Fruit fly (Drosophila melanogaster) whole organism, prepupa: ENCODE results near the gene NK7.1.
A peak's percentile ranks its signal among the peaks of the same experiment; 100 is the strongest.

Source experiments
- Blimp-1 ChIP-seq: fragments of 200-800 bp; sonication (Bioruptor generic); optimal IDR thresholded peaks from 3 replicates; lab custom pipeline; 2017; ENCODE audit warnings: missing biosample characterization, missing genetic modification characterization, mild to moderate bottlenecking, moderate library complexity, missing genetic modification reagents
- CG10669 ChIP-seq: fragments of 200-800 bp; sonication (Bioruptor generic); optimal IDR thresholded peaks from 3 replicates; lab custom pipeline; 2018; ENCODE audit warnings: missing biosample characterization, mild to moderate bottlenecking, missing genetic modification characterization, moderate library complexity
- CG11294 ChIP-seq: fragments of 200-800 bp; sonication (Bioruptor generic); IDR thresholded peaks from 2 replicates; pipeline ENCODE4 v1.3.6; 2022; ENCODE audit warnings: missing biosample characterization, missing genetic modification characterization
- CG11762 ChIP-seq: fragments of 200-800 bp; sonication (Bioruptor generic); optimal IDR thresholded peaks from 3 replicates; lab custom pipeline; 2016; ENCODE audit warnings: missing biosample characterization, missing genetic modification characterization; ENCODE audit not compliant: insufficient read depth
- CG11902 ChIP-seq: fragments of 200-800 bp; sonication (Bioruptor generic); optimal IDR thresholded peaks from 3 replicates; lab custom pipeline; 2016; ENCODE audit warnings: missing biosample characterization, missing genetic modification characterization
- CG15336 ChIP-seq: fragments of 200-800 bp; sonication (Bioruptor generic); IDR thresholded peaks from 2 replicates; pipeline ENCODE4 v1.3.6; 2022; ENCODE audit warnings: missing biosample characterization, missing genetic modification characterization
- CG16779 ChIP-seq: fragments of 200-800 bp; sonication (Bioruptor generic); optimal IDR thresholded peaks from 3 replicates; lab custom pipeline; 2017; ENCODE audit warnings: missing biosample characterization, mild to moderate bottlenecking, missing genetic modification characterization
- CG32006 ChIP-seq: fragments of 200-800 bp; sonication (Bioruptor generic); optimal IDR thresholded peaks from 3 replicates; lab custom pipeline; 2017; ENCODE audit warnings: missing biosample characterization, mild to moderate bottlenecking, missing genetic modification characterization
- CG34406 ChIP-seq: fragments of 200-800 bp; sonication (Bioruptor generic); optimal IDR thresholded peaks from 3 replicates; lab custom pipeline; 2016; ENCODE audit warnings: missing biosample characterization, missing genetic modification characterization
- CG3919 ChIP-seq: fragments of 200-800 bp; sonication (Bioruptor generic); optimal IDR thresholded peaks from 3 replicates; lab custom pipeline; 2016; ENCODE audit warnings: missing biosample characterization, missing genetic modification characterization
- CG4318 ChIP-seq: fragments of 200-800 bp; sonication (Bioruptor generic); optimal IDR thresholded peaks from 3 replicates; lab custom pipeline; 2017; ENCODE audit warnings: missing biosample characterization, mild to moderate bottlenecking, missing genetic modification characterization
- CG6808 ChIP-seq: fragments of 200-800 bp; sonication (Bioruptor generic); optimal IDR thresholded peaks from 3 replicates; lab custom pipeline; 2017; ENCODE audit warnings: missing biosample characterization, missing genetic modification characterization, mild to moderate bottlenecking, moderate library complexity, missing genetic modification reagents
- CG6854 ChIP-seq: fragments of 200-800 bp; sonication (Bioruptor generic); optimal IDR thresholded peaks from 2 replicates; lab custom pipeline; 2017; ENCODE audit warnings: missing biosample characterization, mild to moderate bottlenecking, missing genetic modification characterization
- CG7368 ChIP-seq: fragments of 200-800 bp; sonication (Bioruptor generic); optimal IDR thresholded peaks from 3 replicates; lab custom pipeline; 2016; ENCODE audit warnings: missing biosample characterization, missing genetic modification characterization
- CG8119 ChIP-seq: fragments of 200-800 bp; sonication (Bioruptor generic); IDR thresholded peaks from 3 replicates; pipeline ENCODE4 v1.3.6; 2022; ENCODE audit warnings: missing biosample characterization, missing genetic modification characterization
- CG8319 ChIP-seq: fragments of 200-800 bp; sonication (Bioruptor generic); optimal IDR thresholded peaks from 3 replicates; lab custom pipeline; 2016; ENCODE audit warnings: missing biosample characterization, missing genetic modification characterization
- CG8632 ChIP-seq: fragments of 200-800 bp; sonication (Bioruptor generic); optimal IDR thresholded peaks from 3 replicates; lab custom pipeline; 2016; ENCODE audit warnings: missing biosample characterization, missing genetic modification characterization
- CG9139 ChIP-seq: fragments of 200-800 bp; sonication (Bioruptor generic); optimal IDR thresholded peaks from 3 replicates; lab custom pipeline; 2017; ENCODE audit warnings: missing biosample characterization, mild to moderate bottlenecking, missing genetic modification characterization
- Eip75B ChIP-seq: fragments of 200-800 bp; sonication (Bioruptor generic); optimal IDR thresholded peaks from 3 replicates; lab custom pipeline; 2016; ENCODE audit warnings: missing biosample characterization, missing genetic modification characterization
- Eip78C ChIP-seq: fragments of 200-800 bp; sonication (Bioruptor generic); peaks from one replicate; lab custom pipeline; 2016; ENCODE audit warnings: missing biosample characterization, missing genetic modification characterization
- Ets21C ChIP-seq: fragments of 200-800 bp; sonication (Bioruptor generic); optimal IDR thresholded peaks from 3 replicates; lab custom pipeline; 2016; ENCODE audit warnings: missing biosample characterization, missing genetic modification characterization
- Ets96B ChIP-seq: fragments of 200-800 bp; optimal IDR thresholded peaks from 2 replicates; lab custom pipeline; 2019; ENCODE audit warnings: missing biosample characterization, mild to moderate bottlenecking, missing genetic modification characterization, moderate library complexity
- Gug ChIP-seq: fragments of 200-800 bp; sonication (Bioruptor generic); IDR thresholded peaks from 2 replicates; pipeline ENCODE4 v1.3.6; 2022; ENCODE audit warnings: missing biosample characterization, missing genetic modification characterization
- Hr39 ChIP-seq: fragments of 200-800 bp; sonication (Bioruptor generic); optimal IDR thresholded peaks from 2 replicates; lab custom pipeline; 2016; ENCODE audit warnings: missing biosample characterization, missing genetic modification characterization
- Hr4 ChIP-seq: fragments of 200-800 bp; sonication (Bioruptor generic); optimal IDR thresholded peaks from 3 replicates; lab custom pipeline; 2016; ENCODE audit warnings: missing biosample characterization, missing genetic modification characterization
- Lpt ChIP-seq: fragments of 200-800 bp; sonication (Bioruptor generic); optimal IDR thresholded peaks from 3 replicates; lab custom pipeline; 2016; ENCODE audit warnings: missing biosample characterization, missing genetic modification characterization
- OdsH ChIP-seq: fragments of 200-800 bp; sonication (Bioruptor generic); optimal IDR thresholded peaks from 3 replicates; lab custom pipeline; 2016; ENCODE audit warnings: missing biosample characterization, missing genetic modification characterization
- Smox ChIP-seq: fragments of 200-800 bp; sonication (Bioruptor generic); optimal IDR thresholded peaks from 3 replicates; lab custom pipeline; 2016; ENCODE audit warnings: missing biosample characterization, missing genetic modification characterization
- Sox102F ChIP-seq: fragments of 200-800 bp; sonication (Bioruptor generic); optimal IDR thresholded peaks from 2 replicates; lab custom pipeline; 2016; ENCODE audit warnings: missing biosample characterization, mild to moderate bottlenecking, missing genetic modification characterization
- Sox14 ChIP-seq: fragments of 200-800 bp; sonication (Bioruptor generic); optimal IDR thresholded peaks from 3 replicates; lab custom pipeline; 2016; ENCODE audit warnings: missing biosample characterization, missing genetic modification characterization
- Sox15 ChIP-seq: fragments of 200-800 bp; sonication (Bioruptor generic); optimal IDR thresholded peaks from 3 replicates; lab custom pipeline; 2016; ENCODE audit warnings: missing biosample characterization, missing genetic modification characterization
- achi ChIP-seq: fragments of 200-800 bp; sonication (Bioruptor generic); optimal IDR thresholded peaks from 3 replicates; lab custom pipeline; 2016; ENCODE audit warnings: missing biosample characterization, missing genetic modification characterization
- acj6 ChIP-seq: fragments of 200-800 bp; sonication (Bioruptor generic); optimal IDR thresholded peaks from 3 replicates; lab custom pipeline; 2016; ENCODE audit warnings: missing biosample characterization, missing genetic modification characterization
- dac ChIP-seq: fragments of 200-800 bp; sonication (Bioruptor generic); optimal IDR thresholded peaks from 2 replicates; lab custom pipeline; 2017; ENCODE audit warnings: missing biosample characterization, mild to moderate bottlenecking, missing genetic modification characterization
- dsx ChIP-seq: fragments of 200-800 bp; optimal IDR thresholded peaks from 3 replicates; lab custom pipeline; 2019; ENCODE audit warnings: missing biosample characterization, mild to moderate bottlenecking, missing genetic modification characterization, moderate library complexity; ENCODE audit not compliant: poor library complexity, severe bottlenecking
- eg ChIP-seq: fragments of 200-800 bp; sonication (Bioruptor generic); IDR thresholded peaks from 3 replicates; pipeline ENCODE4 v1.3.6; 2022; ENCODE audit warnings: missing biosample characterization, missing genetic modification characterization
- esn ChIP-seq: fragments of 200-800 bp; sonication (Bioruptor generic); optimal IDR thresholded peaks from 2 replicates; lab custom pipeline; 2016; ENCODE audit warnings: missing biosample characterization, mild to moderate bottlenecking, missing genetic modification characterization, moderate library complexity
- fd59A ChIP-seq: fragments of 200-800 bp; sonication (Bioruptor generic); optimal IDR thresholded peaks from 2 replicates; lab custom pipeline; 2017; ENCODE audit warnings: missing biosample characterization, mild to moderate bottlenecking, missing genetic modification characterization, missing genetic modification reagents
- lz ChIP-seq: fragments of 200-800 bp; sonication (Bioruptor generic); optimal IDR thresholded peaks from 3 replicates; lab custom pipeline; 2016; ENCODE audit warnings: missing biosample characterization, missing genetic modification characterization
- salr ChIP-seq, 2 experiments: fragments of 200-800 bp; sonication (Bioruptor generic); optimal IDR thresholded peaks; 3 replicates each; lab custom pipeline; 2016 to 2018; ENCODE audit warnings: missing biosample characterization in 2 of 2, missing genetic modification characterization in 2 of 2, mild to moderate bottlenecking in 1 of 2
- spab ChIP-seq: fragments of 200-800 bp; sonication (Bioruptor generic); optimal IDR thresholded peaks from 2 replicates; lab custom pipeline; 2017; ENCODE audit warnings: missing biosample characterization, mild to moderate bottlenecking, missing genetic modification characterization, missing genetic modification reagents
- ss ChIP-seq, 2 experiments: fragments of 200-800 bp; sonication (Bioruptor generic); optimal IDR thresholded peaks; 2 replicates in 1 of 2; 3 replicates in 1 of 2; lab custom pipeline; 2017 to 2018; ENCODE audit warnings: mild to moderate bottlenecking in 2 of 2, missing biosample characterization in 2 of 2, missing genetic modification characterization in 2 of 2, moderate library complexity in 1 of 2
- topi ChIP-seq: fragments of 200-800 bp; sonication (Bioruptor generic); optimal IDR thresholded peaks from 3 replicates; lab custom pipeline; 2016; ENCODE audit warnings: missing biosample characterization, missing genetic modification characterization
- vri ChIP-seq: fragments of 200-800 bp; sonication (Bioruptor generic); optimal IDR thresholded peaks from 3 replicates; lab custom pipeline; 2016; ENCODE audit warnings: missing biosample characterization, mild to moderate bottlenecking, missing genetic modification characterization

Gene NK7.1

DNA sequence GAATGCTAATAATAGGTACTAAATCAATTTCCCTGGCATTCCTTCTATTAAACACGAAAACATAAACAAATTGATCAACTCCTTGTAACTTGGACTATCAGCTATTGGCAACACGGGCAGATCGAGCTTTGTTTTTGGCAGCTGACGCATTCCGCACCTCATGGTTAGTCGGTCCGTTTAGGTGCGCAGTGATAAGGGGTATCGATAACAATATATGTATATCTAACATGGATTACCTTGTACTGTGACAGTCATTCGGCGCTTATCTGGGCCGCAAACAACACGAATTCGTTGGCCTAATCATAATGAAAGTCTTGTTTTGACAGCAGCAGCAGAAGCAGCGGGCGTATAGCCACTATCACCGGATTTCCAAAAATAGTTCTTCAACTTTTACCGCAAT lies 84.8 kb downstream of the NK7.1 start:
- no peak for TF ChIP-seq CG11294
- no peak for TF ChIP-seq CG7368

DNA sequence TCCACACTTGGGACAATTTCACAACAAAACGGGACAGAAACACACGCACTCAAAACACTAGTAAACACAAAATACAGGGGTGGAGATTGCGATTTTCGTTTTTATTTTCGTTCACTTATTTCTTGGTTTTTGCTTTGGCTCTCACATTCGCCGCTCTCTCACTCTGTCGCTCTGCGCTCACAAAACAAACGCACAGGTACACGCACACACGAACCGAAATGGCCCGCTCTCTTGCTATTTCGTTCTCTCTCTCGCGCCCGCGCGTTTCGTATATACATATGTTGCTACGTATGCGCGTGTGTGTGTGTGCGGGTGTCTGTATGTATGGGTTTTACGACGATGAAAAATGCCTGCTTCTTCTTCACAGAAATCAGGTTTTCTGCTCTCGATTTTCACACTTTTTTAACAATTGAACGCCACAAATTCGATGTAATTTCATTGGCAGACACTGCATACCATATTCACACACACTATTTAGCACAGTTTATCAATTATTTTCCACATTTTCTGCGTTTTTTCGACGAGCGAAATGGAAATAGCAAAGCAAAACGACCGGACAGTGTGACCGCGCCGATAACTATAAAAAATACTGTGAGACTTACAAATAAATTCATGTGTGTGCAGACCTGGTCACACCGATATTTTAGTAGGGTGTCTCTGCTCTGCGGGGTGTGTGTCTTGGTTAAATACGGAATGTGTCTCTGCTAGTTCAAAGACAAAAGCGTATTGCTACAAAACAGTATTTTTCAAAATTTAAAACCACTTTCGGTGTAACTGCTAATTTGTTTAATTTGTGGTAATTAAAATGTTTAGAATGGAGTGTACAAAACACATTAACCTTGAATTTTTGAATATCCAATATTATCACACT lies 86.2 kb downstream of the NK7.1 start, which contains the start of gene trx:
trx (minus strand) TSS at position 584 of the 871 bp plus-strand sequence.
- TF ChIP-seq OdsH (no peak), CG10669 (GFP tag; lab: Kevin White, UChicago) (no peak), Lpt (GFP tag; lab: Kevin White, UChicago) (no peak), Sox102F (GFP tag; lab: Kevin White, UChicago) (peak; percentile 41), Hr39 (no peak), CG8319 (GFP tag; lab: Kevin White, UChicago) (no peak), CG15336 (GFP tag; lab: Robert Waterston, UW) (no peak), Ets21C (GFP tag; lab: Kevin White, UChicago) (no peak), Blimp-1 (GFP tag; lab: Kevin White, UChicago) (no peak), Eip78C (peak; percentile 33), vri (peak; percentile 44), CG11902 (no peak), Hr4 (GFP tag; lab: Kevin White, UChicago) (no peak), Ets96B (peak; percentile 14), CG16779 (tag; lab: Kevin White, UChicago) (peak; percentile 61), Sox14 (GFP tag; lab: Kevin White, UChicago) (peak; percentile 22), CG6808 (GFP tag; lab: Kevin White, UChicago) (no peak), topi (GFP tag; lab: Kevin White, UChicago) (no peak), CG6854 (GFP tag; lab: Kevin White, UChicago) (peak; percentile 60), CG3919 (GFP tag; lab: Kevin White, UChicago) (peak; percentile 1), esn (peak; percentile 34), CG34406 (GFP tag; lab: Kevin White, UChicago) (no peak), Eip75B (GFP tag; lab: Kevin White, UChicago) (peak; percentile 30), dsx (peak; percentile 37), ss (GFP tag; optimal IDR thresholded peaks at IDR 0.05; lab: Kevin White, UChicago) (peak; percentile 40 to 66), CG9139 (GFP tag; lab: Kevin White, UChicago) (peak; percentile 7), eg (no peak), fd59A (no peak), CG11762 (GFP tag; lab: Kevin White, UChicago) (no peak)

DNA sequence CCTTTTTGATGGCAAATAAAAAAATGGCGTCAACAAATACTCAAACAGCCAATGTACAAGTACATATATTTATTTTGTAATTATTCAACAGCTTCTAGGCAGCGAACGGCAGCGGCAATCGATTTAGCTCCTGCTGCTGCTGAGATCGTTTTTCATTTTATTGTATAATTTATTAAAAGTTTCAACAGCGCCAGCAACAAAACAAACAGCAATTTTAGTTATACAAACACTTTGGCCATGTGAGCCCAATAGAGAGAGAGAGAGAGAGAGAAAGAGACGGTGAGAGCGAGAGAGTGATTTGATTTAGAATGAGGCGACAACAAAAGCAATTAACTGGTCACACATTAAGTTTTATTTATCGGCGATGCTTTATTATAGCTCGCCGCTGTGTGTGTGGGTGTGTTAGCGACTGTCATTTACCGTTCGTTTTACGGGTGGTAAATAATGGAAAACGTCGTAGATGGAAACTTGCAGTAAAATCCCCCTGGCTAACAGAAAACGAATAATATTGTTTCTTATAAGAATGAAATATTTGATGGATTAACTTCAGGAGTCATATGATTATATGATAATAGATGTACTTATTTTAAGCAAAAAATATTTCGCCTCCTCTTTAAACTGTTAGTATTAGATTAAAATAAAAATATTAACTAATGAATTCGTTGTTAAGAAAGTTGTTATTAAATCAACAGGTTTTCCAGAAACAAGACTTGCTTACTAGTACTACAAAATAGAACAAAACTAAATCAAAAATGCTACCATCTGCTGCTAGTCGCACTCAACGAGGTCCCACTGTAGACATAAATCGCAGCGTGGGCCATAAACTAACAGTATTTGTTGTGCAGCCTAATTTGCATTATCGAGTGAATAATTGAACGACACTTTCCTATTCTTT lies 87.4 kb downstream of the NK7.1 start:
- no peak for TF ChIP-seq spab
- TF ChIP-seq Lpt (GFP tag; lab: Kevin White, UChicago), result no peak
- no peak for TF ChIP-seq CG4318 (GFP tag; lab: Kevin White, UChicago)
- no peak for TF ChIP-seq CG7368
- no peak for TF ChIP-seq CG8632 (GFP tag; lab: Kevin White, UChicago)
- TF ChIP-seq CG32006 (GFP tag; lab: Kevin White, UChicago), result peak; percentile 19
- no peak for TF ChIP-seq CG11762 (GFP tag; lab: Kevin White, UChicago)
- TF ChIP-seq salr (GFP tag; optimal IDR thresholded peaks at IDR 0.05; lab: Kevin White, UChicago), result no peak
- no peak for TF ChIP-seq acj6 (GFP tag; lab: Kevin White, UChicago)
- no peak for TF ChIP-seq ss (GFP tag; optimal IDR thresholded peaks at IDR 0.05; lab: Kevin White, UChicago)
- no peak for TF ChIP-seq achi (GFP tag; lab: Kevin White, UChicago)
- no peak for TF ChIP-seq dac (GFP tag; lab: Kevin White, UChicago)
- TF ChIP-seq Eip78C, result peak; percentile 61
- no peak for TF ChIP-seq Hr39
- TF ChIP-seq Hr4 (GFP tag; lab: Kevin White, UChicago), result peak; percentile 33
- no peak for TF ChIP-seq CG6854 (GFP tag; lab: Kevin White, UChicago)
- no peak for TF ChIP-seq CG11294
- no peak for TF ChIP-seq Ets96B
- TF ChIP-seq Smox (GFP tag; lab: Kevin White, UChicago), result no peak
- no peak for TF ChIP-seq lz
- TF ChIP-seq Gug (GFP tag; lab: Robert Waterston, UW), result no peak
- TF ChIP-seq CG8119, result no peak
- TF ChIP-seq Sox15 (GFP tag; lab: Kevin White, UChicago), result no peak
